Fruit fly (Drosophila melanogaster): Measurements from ENCODE around the gene CG4617.

Gene CG4617

DNA sequence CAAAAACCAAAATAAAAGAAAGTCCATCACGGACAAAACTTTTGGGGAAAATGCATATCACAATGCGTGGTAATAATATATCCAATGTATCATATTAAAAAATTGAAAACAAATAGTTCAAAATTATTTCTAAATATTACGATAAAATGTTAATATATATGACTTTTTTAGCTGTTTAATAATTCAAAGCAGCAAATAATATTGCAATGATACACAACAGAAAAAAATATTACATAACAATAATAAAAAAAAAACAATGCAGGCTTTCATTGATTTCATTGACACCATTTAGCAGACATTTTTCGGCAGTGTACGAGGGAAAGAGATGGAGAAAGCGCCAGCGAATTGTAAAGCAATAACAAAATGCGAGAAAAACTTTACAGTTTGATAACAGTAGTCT is 9.4 kb downstream of the CG4617 start (continued):
- TF ChIP-seq CG14710 (tag; optimal IDR thresholded peaks at IDR 0.05): peak; percentile 29
- TF ChIP-seq Atf-2 (GFP tag; optimal IDR thresholded peaks at IDR 0.05): no peak
- TF ChIP-seq salm (tag; optimal IDR thresholded peaks at IDR 0.05): peak; percentile 3
- peak; percentile 67 for TF ChIP-seq dmrt99B (tag; optimal IDR thresholded peaks at IDR 0.05)
- no peak for TF ChIP-seq da (GFP tag; optimal IDR thresholded peaks at IDR 0.05)
- TF ChIP-seq CG2889 (GFP tag; IDR thresholded peaks at IDR 0.05): no peak
- peak in 1 of 2 experiments; percentile 76 for TF ChIP-seq Pdp1 (GFP tag; optimal IDR thresholded peaks at IDR 0.05)
- TF ChIP-seq lmd (GFP tag; IDR thresholded peaks at IDR 0.05): no peak
- TF ChIP-seq nerfin-1 (tag; optimal IDR thresholded peaks at IDR 0.05): no peak
- no peak for TF ChIP-seq CG12219 (GFP tag; optimal IDR thresholded peaks at IDR 0.05)
- no peak for TF ChIP-seq CG12942 (GFP tag; optimal IDR thresholded peaks at IDR 0.05)
- TF ChIP-seq CG10267 (tag; optimal IDR thresholded peaks at IDR 0.05): no peak
- peak; percentile 69 for TF ChIP-seq Blimp-1 (GFP tag; optimal IDR thresholded peaks at IDR 0.05)
- TF ChIP-seq nmo (GFP tag; optimal IDR thresholded peaks at IDR 0.05): peak; percentile 66
- TF ChIP-seq CG34422 (GFP tag; IDR thresholded peaks at IDR 0.05): no peak
- peak; percentile 74; the same call in 1 of the 3 replicates for TF ChIP-seq ci (GFP tag; IDR thresholded peaks at IDR 0.05)
- TF ChIP-seq Hr3 (GFP tag; optimal IDR thresholded peaks at IDR 0.05): peak; percentile 30
- no peak for TF ChIP-seq CG9932 (GFP tag; IDR thresholded peaks at IDR 0.05)
- TF ChIP-seq CG4707 (GFP tag; optimal IDR thresholded peaks at IDR 0.05): peak; percentile 23
- peak; percentile 45 for TF ChIP-seq oc (tag; optimal IDR thresholded peaks at IDR 0.05)
- TF ChIP-seq Kr (GFP tag; optimal IDR thresholded peaks at IDR 0.05): no peak
- TF ChIP-seq E2f2 (GFP tag; IDR thresholded peaks at IDR 0.05): no peak
- no peak for TF ChIP-seq CG11247 (GFP tag; IDR thresholded peaks at IDR 0.05)
- TF ChIP-seq CG13287 (GFP tag; IDR thresholded peaks at IDR 0.05; ENCODE audit: partially characterized antibody): no peak
- TF ChIP-seq Ssrp (tag; optimal IDR thresholded peaks at IDR 0.05): peak; percentile 73
- no peak for TF ChIP-seq CG1647 (GFP tag; optimal IDR thresholded peaks at IDR 0.05)
- TF ChIP-seq sd (tag; optimal IDR thresholded peaks at IDR 0.05): no peak
- TF ChIP-seq CG4424 (GFP tag; optimal IDR thresholded peaks at IDR 0.05): peak; percentile 36
- TF ChIP-seq CG4617 (GFP tag; optimal IDR thresholded peaks at IDR 0.05; ENCODE audit: borderline replicate concordance): peak; percentile 29
- no peak for TF ChIP-seq hbn (GFP tag; IDR thresholded peaks at IDR 0.05; ENCODE audit: partially characterized antibody)
- peak; percentile 18; the same call in 1 of the 3 replicates for TF ChIP-seq tgo (GFP tag; IDR thresholded peaks at IDR 0.05)
- TF ChIP-seq Deaf1 (tag; optimal IDR thresholded peaks at IDR 0.05): no peak
- no peak for TF ChIP-seq gro (GFP tag; optimal IDR thresholded peaks at IDR 0.05)
- no peak for TF ChIP-seq cg (GFP tag; optimal IDR thresholded peaks at IDR 0.05)
- no peak for TF ChIP-seq bigmax (GFP tag; optimal IDR thresholded peaks at IDR 0.05)
- peak; percentile 12 for TF ChIP-seq tio (GFP tag; optimal IDR thresholded peaks at IDR 0.05)
- peak; percentile 59 for TF ChIP-seq fd96Cb (tag; optimal IDR thresholded peaks at IDR 0.05)
- no peak for TF ChIP-seq CG4820 (GFP tag; optimal IDR thresholded peaks at IDR 0.05)
- peak; percentile 74 for TF ChIP-seq CG11504 (tag; optimal IDR thresholded peaks at IDR 0.05)
- TF ChIP-seq vvl (GFP tag; IDR thresholded peaks at IDR 0.05): 0 out of 2 replicates have a peak, but pooled peaks have one; percentile 25
- TF ChIP-seq dpn (GFP tag; optimal IDR thresholded peaks at IDR 0.05): peak in 1 of 2 experiments; percentile 55
- no peak for TF ChIP-seq CG8924 (tag; optimal IDR thresholded peaks at IDR 0.05)
- peak; percentile 47 for TF ChIP-seq ATbp (GFP tag; optimal IDR thresholded peaks at IDR 0.05)
- TF ChIP-seq CG31441 (GFP tag; IDR thresholded peaks at IDR 0.05): peak; percentile 50
- peak; percentile 31 for TF ChIP-seq CG2712 (tag; optimal IDR thresholded peaks at IDR 0.05)
- peak; percentile 36 for TF ChIP-seq CG10366 (GFP tag; IDR thresholded peaks at IDR 0.05)
- peak in 1 of 2 experiments; percentile 57 for TF ChIP-seq Hr51 (GFP tag; optimal IDR thresholded peaks at IDR 0.05)
- peak; percentile 55 for TF ChIP-seq CG12391 (tag; optimal IDR thresholded peaks at IDR 0.05)
- TF ChIP-seq lov (optimal IDR thresholded peaks at IDR 0.05): no peak
- no peak for TF ChIP-seq lov (GFP tag; IDR thresholded peaks at IDR 0.05)

Measured in whole organism, embryonic.